Fruit fly (Drosophila melanogaster) whole organism, embryonic: ENCODE measurements around the gene Cip4.

Experiments used
- Aef1 ChIP-seq: fragments of 200-800 bp; sonication (Bioruptor generic); IDR thresholded peaks from 3 replicates; pipeline ENCODE4 v1.3.6; 2022; ENCODE audit warnings: missing biosample characterization, missing genetic modification characterization
- Antp ChIP-seq: fragments of 200-800 bp; sonication (Bioruptor generic); optimal IDR thresholded peaks from 3 replicates; lab custom pipeline; 2016; ENCODE audit warnings: missing biosample characterization, missing genetic modification characterization
- Asciz ChIP-seq: fragments of 200-800 bp; sonication (Bioruptor generic); optimal IDR thresholded peaks from 2 replicates; lab custom pipeline; 2017; ENCODE audit warnings: missing biosample characterization, mild to moderate bottlenecking, missing genetic modification characterization, missing genetic modification reagents
- Atf3 ChIP-seq: fragments of 200-800 bp; sonication (Bioruptor generic); optimal IDR thresholded peaks from 3 replicates; lab custom pipeline; 2016; ENCODE audit warnings: missing biosample characterization, missing genetic modification characterization
- Atf6 ChIP-seq: fragments of 200-800 bp; sonication (Bioruptor generic); IDR thresholded peaks from 2 replicates; pipeline ENCODE4 v1.3.6; 2022; ENCODE audit warnings: missing biosample characterization, missing genetic modification characterization
- C15 ChIP-seq: fragments of 200-800 bp; sonication (Bioruptor generic); IDR thresholded peaks from 3 replicates; pipeline ENCODE4 v1.3.6; 2022; ENCODE audit warnings: missing biosample characterization, missing genetic modification characterization
- CG10979 ChIP-seq: fragments of 200-800 bp; sonication (Bioruptor generic); optimal IDR thresholded peaks from 2 replicates; lab custom pipeline; 2018; ENCODE audit warnings: missing biosample characterization, mild to moderate bottlenecking, missing genetic modification characterization, moderate library complexity
- CG15073 ChIP-seq: fragments of 200-800 bp; sonication (Bioruptor generic); optimal IDR thresholded peaks from 2 replicates; lab custom pipeline; 2016; ENCODE audit warnings: missing biosample characterization, missing genetic modification characterization
- CG15479 ChIP-seq: fragments of 200-800 bp; sonication (Bioruptor generic); optimal IDR thresholded peaks from 3 replicates; lab custom pipeline; 2019; ENCODE audit warnings: missing biosample characterization, mild to moderate bottlenecking, missing genetic modification characterization, moderate library complexity
- CG16779 ChIP-seq: fragments of 200-800 bp; sonication (Bioruptor generic); IDR thresholded peaks from 2 replicates; pipeline ENCODE4 v1.3.6; 2022; ENCODE audit warnings: missing biosample characterization, missing genetic modification characterization
- CG16815 ChIP-seq: fragments of 200-800 bp; sonication (Bioruptor generic); optimal IDR thresholded peaks from 3 replicates; lab custom pipeline; 2017; ENCODE audit warnings: missing biosample characterization, mild to moderate bottlenecking, missing genetic modification characterization
- CG1832 ChIP-seq: fragments of 200-800 bp; sonication (Bioruptor generic); optimal IDR thresholded peaks from 2 replicates; lab custom pipeline; 2017; ENCODE audit warnings: missing biosample characterization, mild to moderate bottlenecking, missing genetic modification characterization, inconsistent platforms
- CG18599 ChIP-seq: fragments of 200-800 bp; sonication (Bioruptor generic); optimal IDR thresholded peaks from 3 replicates; lab custom pipeline; 2017; ENCODE audit warnings: missing biosample characterization, missing genetic modification characterization, mild to moderate bottlenecking, moderate library complexity, missing genetic modification reagents
- CG2678 ChIP-seq: fragments of 200-800 bp; sonication (Bioruptor generic); optimal IDR thresholded peaks from 3 replicates; lab custom pipeline; 2019; ENCODE audit warnings: missing biosample characterization, mild to moderate bottlenecking, missing genetic modification characterization, moderate library complexity
- CG31365 ChIP-seq: fragments of 200-800 bp; sonication (Bioruptor generic); optimal IDR thresholded peaks from 2 replicates; lab custom pipeline; 2018; ENCODE audit warnings: missing biosample characterization, mild to moderate bottlenecking, missing genetic modification characterization
- CG31441 ChIP-seq: fragments of 200-800 bp; sonication (Bioruptor generic); IDR thresholded peaks from 2 replicates; pipeline ENCODE4 v1.3.6; 2022; ENCODE audit warnings: missing biosample characterization, missing genetic modification characterization
- CG32772 ChIP-seq: fragments of 200-800 bp; sonication (Bioruptor generic); IDR thresholded peaks from 2 replicates; pipeline ENCODE4 v1.3.6; 2022; ENCODE audit warnings: missing biosample characterization, missing genetic modification characterization
- CG34224 ChIP-seq: fragments of 200-800 bp; sonication (Bioruptor generic); IDR thresholded peaks from 3 replicates; pipeline ENCODE4 v1.3.6; 2022; ENCODE audit warnings: missing biosample characterization, missing genetic modification characterization; ENCODE audit not compliant: partially characterized antibody
- CG3847 ChIP-seq: fragments of 200-800 bp; sonication (Bioruptor generic); IDR thresholded peaks from 2 replicates; pipeline ENCODE4 v1.3.6; 2022; ENCODE audit warnings: missing biosample characterization, missing genetic modification characterization
- CG6854 ChIP-seq: fragments of 200-800 bp; sonication (Bioruptor generic); optimal IDR thresholded peaks from 3 replicates; lab custom pipeline; 2017; ENCODE audit warnings: missing biosample characterization, mild to moderate bottlenecking, missing genetic modification characterization
- CG7987 ChIP-seq: fragments of 200-800 bp; sonication (Bioruptor generic); optimal IDR thresholded peaks from 2 replicates; lab custom pipeline; 2018; ENCODE audit warnings: missing biosample characterization, mild to moderate bottlenecking, missing genetic modification characterization, moderate library complexity
- CG8290 ChIP-seq, 3 experiments: fragments of 200-800 bp; sonication (Bioruptor generic); optimal IDR thresholded peaks; 2 replicates each; lab custom pipeline; 2016 to 2019; ENCODE audit warnings: missing biosample characterization in 3 of 3, missing genetic modification characterization in 3 of 3, mild to moderate bottlenecking in 2 of 3, moderate library complexity in 1 of 3
- CG9797 ChIP-seq: fragments of 200-800 bp; sonication (Bioruptor generic); optimal IDR thresholded peaks from 3 replicates; lab custom pipeline; 2018; ENCODE audit warnings: missing biosample characterization, mild to moderate bottlenecking, missing genetic modification characterization
- CG9932 ChIP-seq: fragments of 200-800 bp; sonication (Bioruptor generic); IDR thresholded peaks from 2 replicates; pipeline ENCODE4 v1.3.6; 2022; ENCODE audit warnings: missing biosample characterization, missing genetic modification characterization
- Doc2 ChIP-seq: fragments of 200-800 bp; sonication (Bioruptor generic); IDR thresholded peaks from 2 replicates; pipeline ENCODE4 v1.3.6; 2022; ENCODE audit warnings: missing biosample characterization, missing genetic modification characterization
- HLH54F ChIP-seq: fragments of 200-800 bp; sonication (Bioruptor generic); optimal IDR thresholded peaks from 3 replicates; lab custom pipeline; 2016; ENCODE audit warnings: missing biosample characterization, missing genetic modification characterization
- Lpt ChIP-seq: fragments of >200 bp; optimal IDR thresholded peaks from 2 replicates; lab custom pipeline; 2018; ENCODE audit warnings: missing biosample characterization, missing genetic modification characterization
- Nf-YC ChIP-seq: fragments of 200-800 bp; optimal IDR thresholded peaks from 3 replicates; lab custom pipeline; 2019; ENCODE audit warnings: missing biosample characterization, mild to moderate bottlenecking, missing genetic modification characterization, moderate library complexity
- Oaz ChIP-seq: fragments of 200-800 bp; sonication (Bioruptor generic); IDR thresholded peaks from 2 replicates; pipeline ENCODE4 v1.3.6; 2022; ENCODE audit warnings: missing biosample characterization, missing genetic modification characterization
- Vsx1 ChIP-seq: fragments of 200-800 bp; sonication (Bioruptor generic); optimal IDR thresholded peaks from 2 replicates; lab custom pipeline; 2017; ENCODE audit warnings: missing biosample characterization, mild to moderate bottlenecking, missing genetic modification characterization, missing genetic modification reagents
- abd-A ChIP-seq: fragments of 200-800 bp; sonication (Bioruptor generic); optimal IDR thresholded peaks from 3 replicates; lab custom pipeline; 2019; ENCODE audit warnings: missing biosample characterization, mild to moderate bottlenecking, missing genetic modification characterization, moderate library complexity
- al ChIP-seq: fragments of 200-800 bp; sonication (Bioruptor generic); IDR thresholded peaks from 2 replicates; pipeline ENCODE4 v1.3.6; 2022; ENCODE audit warnings: missing biosample characterization, missing genetic modification characterization
- amos ChIP-seq: fragments of 200-800 bp; sonication (Bioruptor generic); IDR thresholded peaks from 2 replicates; pipeline ENCODE4 v1.3.6; 2022; ENCODE audit warnings: missing biosample characterization, missing genetic modification characterization; ENCODE audit not compliant: partially characterized antibody
- ara ChIP-seq: fragments of 200-800 bp; sonication (Bioruptor generic); IDR thresholded peaks from 2 replicates; pipeline ENCODE4 v1.3.6; 2022; ENCODE audit warnings: missing biosample characterization, missing genetic modification characterization
- cad ChIP-seq: fragments of >200 bp; optimal IDR thresholded peaks from 2 replicates; lab custom pipeline; 2017; ENCODE audit warnings: missing biosample characterization, missing genetic modification characterization
- corto ChIP-seq: fragments of 200-800 bp; sonication (Bioruptor generic); optimal IDR thresholded peaks from 2 replicates; lab custom pipeline; 2016; ENCODE audit warnings: missing biosample characterization, mild to moderate bottlenecking, missing genetic modification characterization, moderate library complexity
- dati ChIP-seq: fragments of 200-800 bp; sonication (Bioruptor generic); IDR thresholded peaks from 2 replicates; pipeline ENCODE4 v1.3.6; 2022; ENCODE audit warnings: missing biosample characterization, missing genetic modification characterization
- exex ChIP-seq: fragments of 200-800 bp; sonication (Bioruptor generic); optimal IDR thresholded peaks from 4 replicates; lab custom pipeline; 2018; ENCODE audit warnings: missing biosample characterization, mild to moderate bottlenecking, missing genetic modification characterization, moderate library complexity
- gcm ChIP-seq: fragments of 200-800 bp; sonication (Bioruptor generic); optimal IDR thresholded peaks from 2 replicates; lab custom pipeline; 2019; ENCODE audit warnings: missing biosample characterization, mild to moderate bottlenecking, missing genetic modification characterization, moderate library complexity
- lola ChIP-seq, 3 experiments: fragments of >200 bp in 2 of 3; fragments of 200-800 bp in 1 of 3; sonication (Bioruptor generic) in 1 of 3; optimal IDR thresholded peaks; 2 replicates each; lab custom pipeline; 2017 to 2019; ENCODE audit warnings: missing biosample characterization in 3 of 3, missing genetic modification characterization in 3 of 3, mild to moderate bottlenecking in 1 of 3, moderate library complexity in 1 of 3
- nmo ChIP-seq: fragments of 200-800 bp; sonication (Bioruptor generic); optimal IDR thresholded peaks from 2 replicates; lab custom pipeline; 2018; ENCODE audit warnings: missing biosample characterization, mild to moderate bottlenecking, missing genetic modification characterization, moderate library complexity
- ro ChIP-seq: fragments of 200-800 bp; sonication (Bioruptor generic); IDR thresholded peaks from 2 replicates; pipeline ENCODE4 v1.3.6; 2022; ENCODE audit warnings: missing biosample characterization, missing genetic modification characterization
- run ChIP-seq: fragments of 200-800 bp; sonication (Bioruptor generic); optimal IDR thresholded peaks from 3 replicates; lab custom pipeline; 2018; ENCODE audit warnings: missing biosample characterization, mild to moderate bottlenecking, missing genetic modification characterization
- seq ChIP-seq: fragments of 200-800 bp; sonication (Bioruptor generic); IDR thresholded peaks from 2 replicates; pipeline ENCODE4 v1.3.6; 2022; ENCODE audit warnings: missing biosample characterization, missing genetic modification characterization
- slbo ChIP-seq: fragments of 200-800 bp; sonication (Bioruptor generic); IDR thresholded peaks from 2 replicates; pipeline ENCODE4 v1.3.6; 2022; ENCODE audit warnings: missing biosample characterization, missing genetic modification characterization
- so ChIP-seq: fragments of 200-800 bp; sonication (Bioruptor generic); IDR thresholded peaks from 3 replicates; pipeline ENCODE4 v1.3.6; 2022; ENCODE audit warnings: missing biosample characterization, missing genetic modification characterization
- ttk ChIP-seq: fragments of 200-800 bp; sonication (Bioruptor generic); IDR thresholded peaks from 2 replicates; pipeline ENCODE4 v2.1.2; 2022; ENCODE audit warnings: missing biosample characterization, missing genetic modification characterization
- wdn ChIP-seq: fragments of 200-800 bp; sonication (Bioruptor generic); IDR thresholded peaks from 2 replicates; pipeline ENCODE4 v1.3.6; 2022; ENCODE audit warnings: missing biosample characterization, missing genetic modification characterization
- zen ChIP-seq: fragments of 200-800 bp; sonication (Bioruptor generic); optimal IDR thresholded peaks from 3 replicates; lab custom pipeline; 2018; ENCODE audit warnings: missing biosample characterization, mild to moderate bottlenecking, missing genetic modification characterization, moderate library complexity

Cip4 gene

DNA sequence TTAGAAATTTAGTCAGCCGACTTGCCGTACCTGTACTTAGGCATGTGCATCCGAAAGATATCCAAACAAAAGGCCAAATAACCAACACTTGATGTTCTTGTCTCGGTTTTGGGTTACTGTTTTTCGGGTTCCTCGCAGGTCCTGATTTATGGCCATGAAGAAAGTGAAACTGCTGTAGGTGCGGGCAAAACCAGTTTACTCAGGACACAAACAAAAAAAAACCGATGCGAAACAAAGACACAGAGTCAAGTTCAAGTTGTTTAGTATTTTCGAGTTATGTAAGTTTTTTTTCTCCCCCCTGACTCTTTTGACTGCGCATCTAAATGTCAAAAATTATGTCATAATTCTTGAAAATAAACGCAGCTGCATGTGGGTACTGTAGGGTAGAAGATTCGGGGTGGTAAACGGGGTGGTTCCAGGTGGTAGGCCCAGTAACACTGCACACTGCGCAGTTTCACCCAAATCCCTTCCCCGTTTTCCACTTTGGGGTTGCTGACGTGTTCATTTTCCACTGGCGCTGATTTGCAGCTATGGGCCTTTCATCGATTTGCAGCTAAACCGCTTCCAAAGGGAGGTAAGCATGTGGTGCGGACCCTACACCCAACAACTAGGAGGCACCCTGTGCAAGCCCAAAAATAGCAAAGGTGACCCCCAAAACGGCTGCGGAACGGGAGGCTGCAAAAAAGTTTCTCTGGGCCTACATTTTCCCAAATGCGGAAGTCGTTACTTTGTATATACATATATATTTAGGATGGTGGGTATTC is 45.4 kb upstream of the Cip4 start (continued):
- TF ChIP-seq ro (no peak), CG34224 (0 out of 3 replicates have a peak, but pooled peaks have one; percentile 36), CG8290 (GFP tag; optimal IDR thresholded peaks at IDR 0.05; lab: Kevin White, UChicago) (no peak), CG8290 (tag; optimal IDR thresholded peaks at IDR 0.05; lab: Kevin White, UChicago) (peak in 1 of 2 experiments; percentile 1), al (GFP tag; lab: Robert Waterston, UW) (no peak), Doc2 (GFP tag; lab: Robert Waterston, UW) (no peak), CG1832 (GFP tag; lab: Kevin White, UChicago) (no peak), amos (GFP tag; lab: Robert Waterston, UW) (no peak), gcm (no peak), CG6854 (no peak), corto (GFP tag; lab: Kevin White, UChicago) (no peak), CG16815 (no peak), Nf-YC (peak; percentile 88), lola (GFP tag; optimal IDR thresholded peaks at IDR 0.05; lab: Kevin White, UChicago) (no peak), CG16779 (GFP tag; lab: Robert Waterston, UW) (0 out of 2 replicates have a peak, but pooled peaks have one; percentile 13), CG15073 (GFP tag; lab: Kevin White, UChicago) (no peak), CG31365 (no peak), run (tag; lab: Kevin White, UChicago) (no peak), Antp (GFP tag; lab: Kevin White, UChicago) (no peak), abd-A (tag; lab: Kevin White, UChicago) (peak; percentile 61), Vsx1 (GFP tag; lab: Kevin White, UChicago) (no peak), nmo (GFP tag; lab: Kevin White, UChicago) (no peak), Atf6 (GFP tag; lab: Robert Waterston, UW) (no peak), ara (GFP tag; lab: Robert Waterston, UW) (peak; percentile 17; the same call in 1 of the 2 replicates), Oaz (GFP tag; lab: Robert Waterston, UW) (no peak), Asciz (GFP tag; lab: Kevin White, UChicago) (no peak), seq (GFP tag; lab: Robert Waterston, UW) (no peak), dati (GFP tag; lab: Robert Waterston, UW) (no peak), CG7987 (no peak), ttk (GFP tag; lab: Robert Waterston, UW) (no peak), CG32772 (no peak), zen (tag; lab: Kevin White, UChicago) (peak; percentile 66), CG9797 (GFP tag; lab: Kevin White, UChicago) (no peak), C15 (GFP tag; lab: Robert Waterston, UW) (no peak), CG15479 (GFP tag; lab: Kevin White, UChicago) (no peak), exex (no peak), Lpt (GFP tag; lab: Kevin White, UChicago) (no peak), wdn (no peak), HLH54F (GFP tag; lab: Kevin White, UChicago) (no peak), Atf3 (GFP tag; lab: Kevin White, UChicago) (no peak), CG9932 (GFP tag; lab: Robert Waterston, UW) (peak; percentile 34; the same call in 1 of the 2 replicates), CG2678 (tag; lab: Kevin White, UChicago) (no peak), Aef1 (no peak), CG18599 (GFP tag; lab: Kevin White, UChicago) (no peak), so (GFP tag; lab: Robert Waterston, UW) (no peak), slbo (GFP tag; lab: Robert Waterston, UW) (no peak), CG3847 (GFP tag; lab: Robert Waterston, UW) (no peak), CG31441 (GFP tag; lab: Robert Waterston, UW) (no peak), cad (GFP tag; lab: Kevin White, UChicago) (peak; percentile 81), CG10979 (no peak)
